Worm (Caenorhabditis elegans) whole organism, early embryonic: ENCODE data around the gene C08F1.6.
"Not testable (repeated sequence)": the region's sequence is repeated elsewhere in the genome, so short reads cannot be mapped to it uniquely, and the experiment has no call there.

Source experiments
- B0310.2 ChIP-seq: sonication (generic microtip); optimal IDR thresholded peaks from 2 replicates; lab custom pipeline; 2016; ENCODE audit warnings: mild to moderate bottlenecking, missing genetic modification characterization, missing compliant biosample characterization
- F13C5.2 ChIP-seq: sonication (generic microtip); optimal IDR thresholded peaks from 2 replicates; lab custom pipeline; 2017; ENCODE audit warnings: mild to moderate bottlenecking, missing genetic modification characterization, inconsistent platforms, missing compliant biosample characterization
- aly-1 ChIP-seq: sonication (generic microtip); optimal IDR thresholded peaks from 2 replicates; lab custom pipeline; 2016; ENCODE audit warnings: missing genetic modification characterization, missing compliant biosample characterization
- ama-1 ChIP-seq: fragments of 150-350 bp; optimal IDR thresholded peaks from 2 replicates; lab custom pipeline; 2014
- ceh-13 ChIP-seq: fragments of 200-800 bp; sonication (Bioruptor generic); optimal IDR thresholded peaks from 2 replicates; lab custom pipeline; 2018; ENCODE audit warnings: mild to moderate bottlenecking, missing genetic modification characterization, missing compliant biosample characterization
- ceh-36 ChIP-seq: sonication (generic microtip); optimal IDR thresholded peaks from 2 replicates; lab custom pipeline; 2016; ENCODE audit warnings: missing genetic modification characterization, inconsistent platforms, missing compliant biosample characterization
- ets-7 ChIP-seq: sonication (generic microtip); optimal IDR thresholded peaks from 2 replicates; lab custom pipeline; 2016; ENCODE audit warnings: missing genotype, missing genetic modification characterization, missing compliant biosample characterization
- flt-1 ChIP-seq: fragments of 200-800 bp; sonication (Bioruptor generic); IDR thresholded peaks from 2 replicates; pipeline ENCODE4 v1.3.6; 2022; ENCODE audit warnings: missing genetic modification characterization, missing compliant biosample characterization
- hmbx-1 ChIP-seq: sonication (generic microtip); optimal IDR thresholded peaks from 2 replicates; lab custom pipeline; 2016; ENCODE audit warnings: mild to moderate bottlenecking, missing genetic modification characterization, missing compliant biosample characterization
- hmg-4 ChIP-seq: fragments of 200-800 bp; sonication (Bioruptor generic); optimal IDR thresholded peaks from 2 replicates; lab custom pipeline; 2018; ENCODE audit warnings: mild to moderate bottlenecking, missing genetic modification characterization, missing compliant biosample characterization
- hnd-1 ChIP-seq: sonication (generic microtip); optimal IDR thresholded peaks from 2 replicates; lab custom pipeline; 2016; ENCODE audit warnings: missing genetic modification characterization, missing compliant biosample characterization
- pes-1 ChIP-seq: fragments of 200-800 bp; sonication (Bioruptor generic); IDR thresholded peaks from 2 replicates; pipeline ENCODE4 v1.3.6; 2022; ENCODE audit warnings: missing genetic modification reagents, missing genetic modification characterization, missing compliant biosample characterization
- scrt-1 ChIP-seq: fragments of 200-800 bp; sonication (Bioruptor generic); IDR thresholded peaks from 2 replicates; pipeline ENCODE4 v1.3.6; 2022; ENCODE audit warnings: missing genetic modification characterization, missing compliant biosample characterization
- sea-1 ChIP-seq: fragments of 200-800 bp; sonication (Bioruptor generic); conservative IDR thresholded peaks from 2 replicates; pipeline ENCODE4 v1.3.6; 2022; ENCODE audit warnings: missing genetic modification characterization, missing compliant biosample characterization
- tbx-11 ChIP-seq: fragments of 200-800 bp; sonication (Bioruptor generic); IDR thresholded peaks from 2 replicates; pipeline ENCODE4 v1.3.6; 2022; ENCODE audit warnings: missing genetic modification characterization, missing compliant biosample characterization
- tbx-37 ChIP-seq: fragments of 200-800 bp; sonication (Bioruptor generic); conservative IDR thresholded peaks from 2 replicates; pipeline ENCODE4 v1.3.6; 2022; ENCODE audit warnings: missing genetic modification reagents, missing genetic modification characterization, missing compliant biosample characterization
- tra-4 ChIP-seq: sonication (generic microtip); optimal IDR thresholded peaks from 2 replicates; lab custom pipeline; 2017; ENCODE audit warnings: missing genetic modification characterization, missing compliant biosample characterization

Gene C08F1.6

ce11 chrII:1788087-1788486 lies at the start of gene C08F1.6, which contains the start of gene fbxb-13:
Gene C08F1.6, minus strand, starts transcription at chrII:1788187.
Gene fbxb-13, plus strand, starts transcription at chrII:1788277.
- TF ChIP-seq tbx-11 (GFP tag; lab: Robert Waterston, UW) (no peak), F13C5.2 (no peak), ceh-36 (no peak), sea-1 (GFP tag; lab: Robert Waterston, UW) (no peak), hmbx-1 (tag; lab: Kevin White, UChicago) (no peak), flt-1 (GFP tag; lab: Robert Waterston, UW) (no peak), ets-7 (tag; lab: Kevin White, UChicago) (no peak), ama-1 (lab: Kevin White, UChicago) (no peak), tra-4 (no peak), tbx-37 (GFP tag; lab: Robert Waterston, UW) (no peak), pes-1 (GFP tag; lab: Robert Waterston, UW) (no peak), ceh-13 (no peak), B0310.2 (no peak)

ce11 chrII:1836204-1836603 lies 48.2 kb upstream of the C08F1.6 start, which contains the start of gene T08E11.1:
Gene T08E11.1, plus strand, starts transcription at chrII:1836504.
- TF ChIP-seq hmbx-1 (tag; lab: Kevin White, UChicago) = no peak
- no peak for TF ChIP-seq B0310.2
- TF ChIP-seq flt-1 (GFP tag; lab: Robert Waterston, UW) = no peak
- TF ChIP-seq tra-4 = no peak
- no peak for TF ChIP-seq aly-1
- no peak for TF ChIP-seq scrt-1 (GFP tag; lab: Robert Waterston, UW)
- no peak for TF ChIP-seq ceh-13
- no peak for TF ChIP-seq sea-1 (GFP tag; lab: Robert Waterston, UW)

- TF ChIP-seq hnd-1 = no peak
- no peak for TF ChIP-seq tbx-11 (GFP tag; lab: Robert Waterston, UW)
- TF ChIP-seq tbx-37 (GFP tag; lab: Robert Waterston, UW) = no peak
- no peak for TF ChIP-seq flt-1 (GFP tag; lab: Robert Waterston, UW)
- no peak for TF ChIP-seq scrt-1 (GFP tag; lab: Robert Waterston, UW)
- no peak for TF ChIP-seq aly-1
- no peak for TF ChIP-seq pes-1 (GFP tag; lab: Robert Waterston, UW)
- TF ChIP-seq ceh-36 = no peak
- no peak for TF ChIP-seq hmbx-1 (tag; lab: Kevin White, UChicago)
- no peak for TF ChIP-seq ets-7 (tag; lab: Kevin White, UChicago)
- no peak for TF ChIP-seq B0310.2
- no peak for TF ChIP-seq tra-4
- TF ChIP-seq F13C5.2 = no peak
- TF ChIP-seq sea-1 (GFP tag; lab: Robert Waterston, UW) = no peak
- TF ChIP-seq ama-1 (lab: Kevin White, UChicago) = no peak
Observed at ce11 chrII:1831883-1832388, 43.9 kb upstream of the C08F1.6 start, which contains the start of gene math-39. Gene math-39, plus strand, starts transcription at chrII:1832338.

- TF ChIP-seq scrt-1 (GFP tag; lab: Robert Waterston, UW) (no peak), sea-1 (GFP tag; lab: Robert Waterston, UW) (no peak), ceh-36 (no peak), ets-7 (tag; lab: Kevin White, UChicago) (no peak), hnd-1 (no peak), B0310.2 (no peak), pes-1 (GFP tag; lab: Robert Waterston, UW) (no peak), ama-1 (lab: Kevin White, UChicago) (no peak), aly-1 (no peak), hmbx-1 (tag; lab: Kevin White, UChicago) (no peak), tbx-37 (GFP tag; lab: Robert Waterston, UW) (no peak), hmg-4 (GFP tag; lab: Kevin White, UChicago) (no peak), flt-1 (GFP tag; lab: Robert Waterston, UW) (no peak)
Observed at ce11 chrII:1830182-1830682, 42.2 kb upstream of the C08F1.6 start, which contains the start of gene math-40. Gene math-40, plus strand, starts transcription at chrII:1830632.

ce11 chrII:1824329-1824728 lies 36.3 kb upstream of the C08F1.6 start, which contains the start of gene math-41:
Gene math-41, plus strand, starts transcription at chrII:1824629.
- TF ChIP-seq tra-4; flt-1 (GFP tag; lab: Robert Waterston, UW); scrt-1 (GFP tag; lab: Robert Waterston, UW): not testable (repeated sequence)

ce11 chrII:1820774-1821173 lies 32.8 kb upstream of the C08F1.6 start, which contains the start of gene fbxa-3:
Gene fbxa-3, minus strand, starts transcription at chrII:1820874.
- TF ChIP-seq F13C5.2 (no peak), ets-7 (tag; lab: Kevin White, UChicago) (no peak), scrt-1 (GFP tag; lab: Robert Waterston, UW) (no peak), flt-1 (GFP tag; lab: Robert Waterston, UW) (no peak), sea-1 (GFP tag; lab: Robert Waterston, UW) (no peak), hnd-1 (no peak), ceh-13 (no peak), tbx-11 (GFP tag; lab: Robert Waterston, UW) (no peak), ama-1 (lab: Kevin White, UChicago) (no peak), tbx-37 (GFP tag; lab: Robert Waterston, UW) (no peak), ceh-36 (no peak), pes-1 (GFP tag; lab: Robert Waterston, UW) (no peak), hmbx-1 (tag; lab: Kevin White, UChicago) (no peak), B0310.2 (no peak)

- TF ChIP-seq aly-1 (no peak), F13C5.2 (no peak), B0310.2 (no peak), sea-1 (GFP tag; lab: Robert Waterston, UW) (no peak)
Observed at ce11 chrII:1819944-1820570, 32.1 kb upstream of the C08F1.6 start, which contains the start of gene fbxc-19. Gene fbxc-19, plus strand, starts transcription at chrII:1820479.
